Fruit fly (Drosophila melanogaster) whole organism, embryonic: ENCODE measurements around the gene H.
A peak's percentile ranks its signal among the peaks of the same experiment; 100 is the strongest.

Source experiments
- Asciz ChIP-seq: fragments of 200-800 bp; sonication (Bioruptor generic); optimal IDR thresholded peaks from 2 replicates; lab custom pipeline; 2017; ENCODE audit warnings: missing biosample characterization, mild to moderate bottlenecking, missing genetic modification characterization, missing genetic modification reagents
- CG10565 ChIP-seq: fragments of 200-800 bp; sonication (Bioruptor generic); optimal IDR thresholded peaks from 3 replicates; lab custom pipeline; 2016; ENCODE audit warnings: missing biosample characterization, mild to moderate bottlenecking, missing genetic modification characterization
- CG11247 ChIP-seq: fragments of 200-800 bp; sonication (Bioruptor generic); IDR thresholded peaks from 2 replicates; pipeline ENCODE4 v1.3.6; 2022; ENCODE audit warnings: missing biosample characterization, missing genetic modification characterization
- CG12219 ChIP-seq: fragments of 200-800 bp; sonication (Bioruptor generic); optimal IDR thresholded peaks from 3 replicates; lab custom pipeline; 2018; ENCODE audit warnings: missing biosample characterization, mild to moderate bottlenecking, missing genetic modification characterization
- CG12236 ChIP-seq: fragments of 200-800 bp; sonication (Bioruptor generic); optimal IDR thresholded peaks from 2 replicates; lab custom pipeline; 2016; ENCODE audit warnings: missing biosample characterization, missing genetic modification characterization
- CG15011 ChIP-seq: fragments of 200-800 bp; sonication (Bioruptor generic); optimal IDR thresholded peaks from 3 replicates; lab custom pipeline; 2018; ENCODE audit warnings: missing biosample characterization, mild to moderate bottlenecking, missing genetic modification characterization
- CG15073 ChIP-seq: fragments of 200-800 bp; sonication (Bioruptor generic); optimal IDR thresholded peaks from 2 replicates; lab custom pipeline; 2016; ENCODE audit warnings: missing biosample characterization, missing genetic modification characterization
- CG1647 ChIP-seq: fragments of 200-800 bp; sonication (Bioruptor generic); optimal IDR thresholded peaks from 3 replicates; lab custom pipeline; 2016; ENCODE audit warnings: missing biosample characterization, missing genetic modification characterization
- CG17328 ChIP-seq: fragments of 200-800 bp; sonication (Bioruptor generic); IDR thresholded peaks from 2 replicates; pipeline ENCODE4 v1.3.6; 2022; ENCODE audit warnings: missing biosample characterization, missing genetic modification characterization
- CG2120 ChIP-seq: fragments of 200-800 bp; sonication (Bioruptor generic); optimal IDR thresholded peaks from 3 replicates; lab custom pipeline; 2016; ENCODE audit warnings: missing biosample characterization, missing genetic modification characterization
- CG31441 ChIP-seq: fragments of 200-800 bp; sonication (Bioruptor generic); IDR thresholded peaks from 2 replicates; pipeline ENCODE4 v1.3.6; 2022; ENCODE audit warnings: missing biosample characterization, missing genetic modification characterization
- CG34376 ChIP-seq: fragments of 200-800 bp; sonication (Bioruptor generic); optimal IDR thresholded peaks from 2 replicates; lab custom pipeline; 2018; ENCODE audit warnings: missing biosample characterization, mild to moderate bottlenecking, missing genetic modification characterization
- CG4707 ChIP-seq: fragments of 200-800 bp; sonication (Bioruptor generic); optimal IDR thresholded peaks from 2 replicates; lab custom pipeline; 2018; ENCODE audit warnings: missing biosample characterization, mild to moderate bottlenecking, missing genetic modification characterization, moderate library complexity
- CG6254 ChIP-seq: fragments of 200-800 bp; sonication (Bioruptor generic); optimal IDR thresholded peaks from 3 replicates; lab custom pipeline; 2017; ENCODE audit warnings: mild to moderate bottlenecking, missing biosample characterization, missing genetic modification reagents, missing genetic modification characterization
- CG8089 ChIP-seq: fragments of 200-800 bp; sonication (Bioruptor generic); optimal IDR thresholded peaks from 3 replicates; lab custom pipeline; 2016; ENCODE audit warnings: missing biosample characterization, missing genetic modification characterization
- CG8281 ChIP-seq: fragments of 200-800 bp; sonication (Bioruptor generic); optimal IDR thresholded peaks from 2 replicates; lab custom pipeline; 2018; ENCODE audit warnings: missing biosample characterization, mild to moderate bottlenecking, missing genetic modification characterization, moderate library complexity
- CG8290 ChIP-seq, 3 experiments: fragments of 200-800 bp; sonication (Bioruptor generic); optimal IDR thresholded peaks; 2 replicates each; lab custom pipeline; 2016 to 2019; ENCODE audit warnings: missing biosample characterization in 3 of 3, missing genetic modification characterization in 3 of 3, mild to moderate bottlenecking in 2 of 3, moderate library complexity in 1 of 3
- CG8924 ChIP-seq: fragments of 200-800 bp; optimal IDR thresholded peaks from 3 replicates; lab custom pipeline; 2019; ENCODE audit warnings: missing biosample characterization, mild to moderate bottlenecking, missing genetic modification characterization, moderate library complexity
- CG9817 ChIP-seq: fragments of 200-800 bp; sonication (Bioruptor generic); optimal IDR thresholded peaks from 2 replicates; lab custom pipeline; 2018; ENCODE audit warnings: missing biosample characterization, mild to moderate bottlenecking, missing genetic modification characterization, moderate library complexity
- CHES-1-like ChIP-seq: fragments of 200-800 bp; sonication (Bioruptor generic); optimal IDR thresholded peaks from 2 replicates; lab custom pipeline; 2016; ENCODE audit warnings: missing biosample characterization, missing genetic modification characterization
- D19A ChIP-seq: fragments of 200-800 bp; optimal IDR thresholded peaks from 3 replicates; lab custom pipeline; 2019; ENCODE audit warnings: missing biosample characterization, mild to moderate bottlenecking, missing genetic modification characterization, moderate library complexity
- Ets65A ChIP-seq: fragments of 200-800 bp; sonication (Bioruptor generic); peaks from one replicate; lab custom pipeline; 2016; ENCODE audit warnings: missing biosample characterization, missing genetic modification characterization
- GATAe ChIP-seq: fragments of 200-800 bp; sonication (Bioruptor generic); conservative IDR thresholded peaks from 2 replicates; pipeline ENCODE4 v1.3.6; 2022; ENCODE audit warnings: missing biosample characterization, missing genetic modification characterization
- Kr ChIP-seq: fragments of 200-800 bp; sonication (Bioruptor generic); optimal IDR thresholded peaks from 2 replicates; lab custom pipeline; 2017; ENCODE audit warnings: missing biosample characterization, mild to moderate bottlenecking, missing genetic modification characterization
- Mes4 ChIP-seq: fragments of 200-800 bp; sonication (Bioruptor generic); optimal IDR thresholded peaks from 2 replicates; lab custom pipeline; 2016; ENCODE audit warnings: missing biosample characterization, missing genetic modification characterization
- Myb ChIP-seq: fragments of 200-800 bp; sonication (Bioruptor generic); optimal IDR thresholded peaks from 2 replicates; lab custom pipeline; 2016; ENCODE audit warnings: missing biosample characterization, missing genetic modification characterization
- NC2α ChIP-seq: fragments of 200-800 bp; sonication (Bioruptor generic); optimal IDR thresholded peaks from 2 replicates; lab custom pipeline; 2016; ENCODE audit warnings: missing biosample characterization, missing genetic modification characterization
- NC2β ChIP-seq: fragments of 200-800 bp; sonication (Bioruptor generic); optimal IDR thresholded peaks from 2 replicates; lab custom pipeline; 2016; ENCODE audit warnings: missing biosample characterization, missing genetic modification characterization
- PHDP ChIP-seq: fragments of 200-800 bp; sonication (Bioruptor generic); optimal IDR thresholded peaks from 3 replicates; lab custom pipeline; 2018; ENCODE audit warnings: missing biosample characterization, mild to moderate bottlenecking, missing genetic modification characterization, moderate library complexity
- Pdp1 ChIP-seq, 2 experiments: fragments of 200-800 bp; sonication (Bioruptor generic); optimal IDR thresholded peaks; 3 replicates each; lab custom pipeline; 2016; ENCODE audit warnings: missing biosample characterization in 2 of 2, missing genetic modification characterization in 2 of 2, mild to moderate bottlenecking in 1 of 2, moderate library complexity in 1 of 2
- Sin3A ChIP-seq: fragments of >200 bp; optimal IDR thresholded peaks from 2 replicates; lab custom pipeline; 2018
- Sry-δ ChIP-seq: fragments of 200-800 bp; sonication (Bioruptor generic); optimal IDR thresholded peaks from 2 replicates; lab custom pipeline; 2016; ENCODE audit warnings: missing biosample characterization, missing genetic modification characterization
- Trl ChIP-seq, 3 experiments: fragments of >200 bp in 2 of 3; fragments of 200-800 bp in 1 of 3; sonication (Bioruptor generic) in 1 of 3; optimal IDR thresholded peaks; 2 replicates in 1 of 3; 3 replicates in 2 of 3; lab custom pipeline; 2016 to 2017; ENCODE audit warnings: missing biosample characterization in 1 of 3, missing genetic modification characterization in 1 of 3
- amos ChIP-seq: fragments of 200-800 bp; sonication (Bioruptor generic); IDR thresholded peaks from 2 replicates; pipeline ENCODE4 v1.3.6; 2022; ENCODE audit warnings: missing biosample characterization, missing genetic modification characterization; ENCODE audit not compliant: partially characterized antibody
- bigmax ChIP-seq: fragments of 200-800 bp; sonication (Bioruptor generic); optimal IDR thresholded peaks from 2 replicates; lab custom pipeline; 2018; ENCODE audit warnings: missing biosample characterization, mild to moderate bottlenecking, missing genetic modification characterization
- dmrt11E ChIP-seq: fragments of 200-800 bp; sonication (Bioruptor generic); optimal IDR thresholded peaks from 3 replicates; lab custom pipeline; 2018; ENCODE audit warnings: missing biosample characterization, mild to moderate bottlenecking, missing genetic modification characterization, moderate library complexity
- gce ChIP-seq: fragments of 200-800 bp; sonication (Bioruptor generic); IDR thresholded peaks from 3 replicates; pipeline ENCODE4 v1.3.6; 2022; ENCODE audit warnings: missing biosample characterization, missing genetic modification characterization
- gfzf ChIP-seq: fragments of 200-800 bp; sonication (Bioruptor generic); optimal IDR thresholded peaks from 2 replicates; lab custom pipeline; 2016; ENCODE audit warnings: missing biosample characterization, mild to moderate bottlenecking, missing genetic modification characterization, moderate library complexity
- grau ChIP-seq: fragments of 200-800 bp; optimal IDR thresholded peaks from 3 replicates; lab custom pipeline; 2019; ENCODE audit warnings: missing biosample characterization, mild to moderate bottlenecking, missing genetic modification characterization, moderate library complexity
- ken ChIP-seq: fragments of 200-800 bp; sonication (Bioruptor generic); IDR thresholded peaks from 3 replicates; pipeline ENCODE4 v1.3.6; 2022; ENCODE audit warnings: missing biosample characterization, missing genetic modification characterization
- phol ChIP-seq: fragments of 200-800 bp; sonication (Bioruptor generic); optimal IDR thresholded peaks from 3 replicates; lab custom pipeline; 2018; ENCODE audit warnings: missing biosample characterization, mild to moderate bottlenecking, missing genetic modification characterization, moderate library complexity
- row ChIP-seq: fragments of 200-800 bp; sonication (Bioruptor generic); IDR thresholded peaks from 3 replicates; pipeline ENCODE4 v1.3.6; 2022; ENCODE audit warnings: missing biosample characterization, missing genetic modification characterization
- slou ChIP-seq: fragments of 200-800 bp; sonication (Bioruptor generic); optimal IDR thresholded peaks from 3 replicates; lab custom pipeline; 2016; ENCODE audit warnings: missing biosample characterization, missing genetic modification characterization
- tin ChIP-seq: fragments of 200-800 bp; sonication (Bioruptor generic); optimal IDR thresholded peaks from 3 replicates; lab custom pipeline; 2016; ENCODE audit warnings: missing biosample characterization, missing genetic modification characterization
- tll ChIP-seq, 2 experiments: fragments of 200-800 bp in 1 of 2; fragments of >200 bp in 1 of 2; sonication (Bioruptor generic) in 1 of 2; optimal IDR thresholded peaks; 2 replicates each; lab custom pipeline; 2017 to 2019; ENCODE audit warnings: missing biosample characterization in 2 of 2, missing genetic modification characterization in 2 of 2, mild to moderate bottlenecking in 1 of 2, moderate library complexity in 1 of 2
- vvl ChIP-seq: fragments of 200-800 bp; sonication (Bioruptor generic); IDR thresholded peaks from 2 replicates; pipeline ENCODE4 v1.3.6; 2022; ENCODE audit warnings: missing biosample characterization, missing genetic modification characterization
- wor ChIP-seq: fragments of 200-800 bp; sonication (Bioruptor generic); IDR thresholded peaks from 2 replicates; pipeline ENCODE4 v1.3.6; 2022; ENCODE audit warnings: missing biosample characterization, missing genetic modification characterization
- zfh2 ChIP-seq: fragments of 200-800 bp; sonication (Bioruptor generic); optimal IDR thresholded peaks from 2 replicates; lab custom pipeline; 2016; ENCODE audit warnings: missing biosample characterization, missing genetic modification characterization

The H gene

DNA sequence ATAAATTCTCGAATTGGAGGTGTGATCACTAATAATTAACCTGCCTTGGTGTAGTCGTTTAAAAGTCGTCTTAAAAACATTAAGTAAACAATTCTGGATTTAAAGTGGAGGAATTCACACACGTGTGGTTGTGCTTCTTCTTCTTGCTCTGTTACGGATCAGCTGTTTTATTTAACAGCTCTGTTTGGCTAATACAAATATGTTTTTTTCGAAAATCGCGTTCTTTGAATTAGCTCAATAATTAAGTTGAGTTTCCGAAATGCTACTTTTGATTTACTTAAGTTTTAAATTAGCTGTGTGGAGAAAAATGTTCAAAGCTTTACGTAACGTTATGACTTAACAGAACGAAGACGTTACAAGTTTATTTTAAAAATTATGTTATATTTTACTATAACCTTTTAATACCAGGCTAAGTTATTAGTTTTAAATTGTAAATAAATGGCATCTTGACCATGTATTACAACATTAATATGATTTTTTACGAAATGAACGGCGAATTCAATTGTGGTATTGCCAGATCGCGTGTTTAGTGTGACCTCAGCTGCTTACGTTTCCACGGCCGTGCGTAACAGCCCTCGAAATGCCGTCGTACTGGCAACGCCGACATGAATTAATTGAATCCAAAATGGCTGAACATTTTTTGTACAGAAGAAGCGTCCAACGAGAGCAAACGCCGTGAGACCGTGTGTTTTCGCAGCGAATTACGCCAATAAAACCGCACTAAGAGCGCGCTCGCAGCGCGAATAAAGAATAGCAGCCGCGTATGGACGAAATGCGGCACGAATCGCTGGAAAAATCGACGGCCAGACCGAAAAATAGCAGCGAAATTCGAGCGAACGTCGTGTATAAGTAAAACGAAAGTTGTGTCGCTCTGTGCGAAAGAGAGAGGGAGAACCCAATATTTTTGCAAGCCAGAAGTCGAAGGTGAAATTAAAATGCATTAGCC is 28.9 kb upstream of the H start, which contains the start of the genes Pus1 and bon (continued):
- no peak for TF ChIP-seq Asciz (GFP tag; lab: Kevin White, UChicago)
- no peak; the same call in 1 of the 2 replicates for TF ChIP-seq CG17328
- TF ChIP-seq CG1647 (GFP tag; lab: Kevin White, UChicago), result no peak
- no peak for TF ChIP-seq NC2α
- TF ChIP-seq CG8290 (GFP tag; optimal IDR thresholded peaks at IDR 0.05; lab: Kevin White, UChicago), result no peak
- TF ChIP-seq CG8290 (tag; optimal IDR thresholded peaks at IDR 0.05; lab: Kevin White, UChicago), result peak in 1 of 2 experiments; percentile 67
- TF ChIP-seq D19A (tag; lab: Kevin White, UChicago), result no peak
- TF ChIP-seq NC2β, result peak; percentile 46
- no peak for TF ChIP-seq dmrt11E (tag; lab: Kevin White, UChicago)
- TF ChIP-seq CG4707 (GFP tag; lab: Kevin White, UChicago), result no peak
- peak; percentile 10 for TF ChIP-seq CG34376 (GFP tag; lab: Kevin White, UChicago)
- no peak for TF ChIP-seq GATAe (GFP tag; lab: Robert Waterston, UW)
- peak; percentile 50 for TF ChIP-seq CG2120 (GFP tag; lab: Kevin White, UChicago)
- TF ChIP-seq CHES-1-like, result peak; percentile 64
- TF ChIP-seq CG10565 (GFP tag; lab: Kevin White, UChicago), result no peak
- peak; percentile 36 for TF ChIP-seq CG8924 (tag; lab: Kevin White, UChicago)
- TF ChIP-seq gfzf (GFP tag; lab: Kevin White, UChicago), result peak; percentile 60
- peak; percentile 39 for TF ChIP-seq Sry-δ (GFP tag; lab: Kevin White, UChicago)
- peak; percentile 30 for TF ChIP-seq tin (GFP tag; lab: Kevin White, UChicago)
- no peak for TF ChIP-seq wor (GFP tag; lab: Robert Waterston, UW)
- no peak for TF ChIP-seq bigmax (GFP tag; lab: Kevin White, UChicago)
- TF ChIP-seq CG12219 (GFP tag; lab: Kevin White, UChicago), result no peak
- TF ChIP-seq CG15073 (GFP tag; lab: Kevin White, UChicago), result no peak
- TF ChIP-seq grau, result no peak
- TF ChIP-seq slou, result no peak
- TF ChIP-seq vvl (GFP tag; lab: Robert Waterston, UW), result peak; percentile 87
- TF ChIP-seq PHDP (tag; lab: Kevin White, UChicago), result no peak
- TF ChIP-seq CG31441 (GFP tag; lab: Robert Waterston, UW), result 0 out of 2 replicates have a peak, but pooled peaks have one; percentile 21
- peak; percentile 65 for TF ChIP-seq Myb (GFP tag; lab: Kevin White, UChicago)
- TF ChIP-seq Ets65A (GFP tag; lab: Kevin White, UChicago), result peak; percentile 51
- peak in 1 of 2 experiments; percentile 87 for TF ChIP-seq Pdp1 (GFP tag; optimal IDR thresholded peaks at IDR 0.05; lab: Kevin White, UChicago)
- TF ChIP-seq row (GFP tag; lab: Robert Waterston, UW), result peak; percentile 38; the same call in 2 of the 3 replicates
- TF ChIP-seq Mes4 (GFP tag; lab: Kevin White, UChicago), result no peak
- TF ChIP-seq CG9817 (tag; lab: Kevin White, UChicago), result no peak
- TF ChIP-seq CG15011 (GFP tag; lab: Kevin White, UChicago), result no peak
- no peak for TF ChIP-seq gce (GFP tag; lab: Robert Waterston, UW)
- no peak for TF ChIP-seq CG8281
- TF ChIP-seq CG11247 (GFP tag; lab: Robert Waterston, UW), result no peak
- no peak for TF ChIP-seq CG8089 (GFP tag; lab: Kevin White, UChicago)
- TF ChIP-seq CG6254 (GFP tag; lab: Kevin White, UChicago), result no peak
- TF ChIP-seq Kr, result no peak
- peak; percentile 43 for TF ChIP-seq Sin3A
- peak; percentile 17 for TF ChIP-seq zfh2 (GFP tag; lab: Kevin White, UChicago)
- peak in 1 of 2 experiments; percentile 34 for TF ChIP-seq Trl (optimal IDR thresholded peaks at IDR 0.05; lab: Kevin White, UChicago)
- TF ChIP-seq Trl (GFP tag; optimal IDR thresholded peaks at IDR 0.05; lab: Kevin White, UChicago), result no peak
- peak; percentile 99 for TF ChIP-seq phol (tag; lab: Kevin White, UChicago)
- peak; percentile 32; the same call in 1 of the 2 replicates for TF ChIP-seq amos (GFP tag; lab: Robert Waterston, UW)
- TF ChIP-seq ken (GFP tag; lab: Robert Waterston, UW), result peak; percentile 34; the same call in 1 of the 3 replicates
- TF ChIP-seq CG12236 (GFP tag; lab: Kevin White, UChicago), result no peak
- no peak for TF ChIP-seq tll (GFP tag; optimal IDR thresholded peaks at IDR 0.05; lab: Kevin White, UChicago)
